Worm (Caenorhabditis elegans) whole organism, L2 larva: ENCODE data around the gene F43C11.4.

Experiments used
- ceh-82 ChIP-seq: fragments of 150-350 bp; optimal IDR thresholded peaks from 2 replicates; lab custom pipeline; 2014; ENCODE audit warnings: missing biosample characterization, missing genetic modification characterization
- fos-1 ChIP-seq: fragments of 150-350 bp; optimal IDR thresholded peaks from 2 replicates; lab custom pipeline; 2014; ENCODE audit warnings: missing biosample characterization, missing genetic modification characterization
- mdl-1 ChIP-seq, 2 experiments: fragments of 150-350 bp in 1 of 2; sonication (generic microtip) in 1 of 2; optimal IDR thresholded peaks; 2 replicates each; lab custom pipeline; 2017; ENCODE audit warnings: missing biosample characterization in 2 of 2, missing genetic modification characterization in 2 of 2
- nhr-10 ChIP-seq: sonication (generic microtip); optimal IDR thresholded peaks from 2 replicates; lab custom pipeline; 2017; ENCODE audit warnings: missing biosample characterization, missing genetic modification characterization
- nhr-11 ChIP-seq: fragments of 150-350 bp; optimal IDR thresholded peaks from 2 replicates; lab custom pipeline; 2014; ENCODE audit warnings: missing biosample characterization, missing genetic modification characterization
- nhr-12 ChIP-seq: fragments of 150-350 bp; optimal IDR thresholded peaks from 2 replicates; lab custom pipeline; 2014; ENCODE audit warnings: missing biosample characterization, missing genetic modification characterization
- nhr-129 ChIP-seq: fragments of 150-350 bp; optimal IDR thresholded peaks from 2 replicates; lab custom pipeline; 2014; ENCODE audit warnings: missing biosample characterization, missing genetic modification characterization
- sma-9 ChIP-seq, 2 experiments: fragments of 150-350 bp in 1 of 2; sonication (generic microtip) in 1 of 2; optimal IDR thresholded peaks; 2 replicates each; lab custom pipeline; 2014 to 2016; ENCODE audit warnings: missing genetic modification characterization in 2 of 2, mild to moderate bottlenecking in 1 of 2, missing biosample characterization in 1 of 2, missing compliant biosample characterization in 1 of 2, missing genetic modification reagents in 1 of 2, moderate library complexity in 1 of 2
- snpc-4 ChIP-seq: fragments of 150-350 bp; optimal IDR thresholded peaks from 2 replicates; lab custom pipeline; 2014; ENCODE audit warnings: missing biosample characterization, missing genetic modification characterization
- unc-62 ChIP-seq: fragments of 150-350 bp; optimal IDR thresholded peaks from 2 replicates; lab custom pipeline; 2014; ENCODE audit warnings: missing biosample characterization, missing genetic modification reagents, missing genetic modification characterization

- TF ChIP-seq nhr-12 (tag; lab: Kevin White, UChicago): no peak
- no peak for TF ChIP-seq unc-62 (GFP tag; lab: Kevin White, UChicago)
- no peak for TF ChIP-seq fos-1 (tag; lab: Kevin White, UChicago)
- TF ChIP-seq nhr-10 (tag; lab: Kevin White, UChicago): no peak
- TF ChIP-seq nhr-129 (tag; lab: Kevin White, UChicago): no peak
- no peak for TF ChIP-seq snpc-4
- TF ChIP-seq nhr-11: no peak
- TF ChIP-seq ceh-82 (tag; lab: Kevin White, UChicago): no peak
- TF ChIP-seq sma-9 (GFP tag; optimal IDR thresholded peaks at IDR 0.05; lab: Kevin White, UChicago): no peak
- no peak for TF ChIP-seq sma-9 (tag; optimal IDR thresholded peaks at IDR 0.05; lab: Kevin White, UChicago)
- no peak for TF ChIP-seq mdl-1 (tag; optimal IDR thresholded peaks at IDR 0.05; lab: Kevin White, UChicago)
Measured at ce11 chrII:2298742-2299141, 48.0 kb upstream of the F43C11.4 start, which contains the start of gene B0281.4.
